Fruit fly (Drosophila melanogaster) whole organism, embryonic: Measurements from ENCODE around the gene CG15772.
A peak's percentile ranks its signal among the peaks of the same experiment; 100 is the strongest.

Source experiments
- Adf1 ChIP-seq: fragments of 200-800 bp; sonication (Bioruptor generic); IDR thresholded peaks from 2 replicates; pipeline ENCODE4 v1.3.6; 2022; ENCODE audit warnings: missing biosample characterization, missing genetic modification characterization
- CG10209 ChIP-seq: fragments of 200-800 bp; sonication (Bioruptor generic); optimal IDR thresholded peaks from 3 replicates; lab custom pipeline; 2017; ENCODE audit warnings: missing biosample characterization, mild to moderate bottlenecking, missing genetic modification characterization, missing genetic modification reagents
- CG10267 ChIP-seq: fragments of 200-800 bp; sonication (Bioruptor generic); optimal IDR thresholded peaks from 2 replicates; lab custom pipeline; 2018; ENCODE audit warnings: missing biosample characterization, mild to moderate bottlenecking, missing genetic modification characterization, moderate library complexity
- CG10543 ChIP-seq: fragments of 200-800 bp; sonication (Bioruptor generic); optimal IDR thresholded peaks from 3 replicates; lab custom pipeline; 2017; ENCODE audit warnings: missing biosample characterization, mild to moderate bottlenecking, missing genetic modification characterization, moderate library complexity
- CG11560 ChIP-seq: fragments of 200-800 bp; sonication (Bioruptor generic); IDR thresholded peaks from 3 replicates; pipeline ENCODE4 v1.3.6; 2022; ENCODE audit warnings: missing biosample characterization, missing genetic modification characterization
- CG12071 ChIP-seq: fragments of 200-800 bp; sonication (Bioruptor generic); optimal IDR thresholded peaks from 3 replicates; lab custom pipeline; 2018; ENCODE audit warnings: missing biosample characterization, mild to moderate bottlenecking, missing genetic modification characterization
- CG15269 ChIP-seq: fragments of 200-800 bp; sonication (Bioruptor generic); optimal IDR thresholded peaks from 2 replicates; lab custom pipeline; 2018; ENCODE audit warnings: missing biosample characterization, mild to moderate bottlenecking, missing genetic modification characterization, moderate library complexity
- CG18262 ChIP-seq: fragments of 200-800 bp; optimal IDR thresholded peaks from 3 replicates; lab custom pipeline; 2019; ENCODE audit warnings: missing biosample characterization, mild to moderate bottlenecking, missing genetic modification characterization, moderate library complexity
- CG18599 ChIP-seq: fragments of 200-800 bp; sonication (Bioruptor generic); optimal IDR thresholded peaks from 3 replicates; lab custom pipeline; 2017; ENCODE audit warnings: missing biosample characterization, missing genetic modification characterization, mild to moderate bottlenecking, moderate library complexity, missing genetic modification reagents
- CG2889 ChIP-seq: fragments of 200-800 bp; sonication (Bioruptor generic); IDR thresholded peaks from 3 replicates; pipeline ENCODE4 v1.3.6; 2022; ENCODE audit warnings: missing biosample characterization, missing genetic modification characterization
- CG31224 ChIP-seq: fragments of 200-800 bp; sonication (Bioruptor generic); IDR thresholded peaks from 2 replicates; pipeline ENCODE4 v1.3.6; 2022; ENCODE audit warnings: missing biosample characterization, missing genetic modification characterization
- CG31441 ChIP-seq: fragments of 200-800 bp; sonication (Bioruptor generic); IDR thresholded peaks from 2 replicates; pipeline ENCODE4 v1.3.6; 2022; ENCODE audit warnings: missing biosample characterization, missing genetic modification characterization
- CG3281 ChIP-seq: fragments of 200-800 bp; sonication (Bioruptor generic); optimal IDR thresholded peaks from 3 replicates; lab custom pipeline; 2017; ENCODE audit warnings: missing biosample characterization, mild to moderate bottlenecking, missing genetic modification characterization
- CG3847 ChIP-seq: fragments of 200-800 bp; sonication (Bioruptor generic); IDR thresholded peaks from 2 replicates; pipeline ENCODE4 v1.3.6; 2022; ENCODE audit warnings: missing biosample characterization, missing genetic modification characterization
- CG43689 ChIP-seq: fragments of 200-800 bp; sonication (Bioruptor generic); IDR thresholded peaks from 2 replicates; pipeline ENCODE4 v1.3.6; 2022; ENCODE audit warnings: missing biosample characterization, missing genetic modification characterization
- CG6689 ChIP-seq: fragments of 200-800 bp; sonication (Bioruptor generic); IDR thresholded peaks from 2 replicates; pipeline ENCODE4 v1.3.6; 2022; ENCODE audit warnings: missing biosample characterization, missing genetic modification characterization
- CG7271 ChIP-seq: fragments of 200-800 bp; sonication (Bioruptor generic); optimal IDR thresholded peaks from 2 replicates; lab custom pipeline; 2018; ENCODE audit warnings: missing biosample characterization, mild to moderate bottlenecking, missing genetic modification characterization, moderate library complexity
- CG8924 ChIP-seq: fragments of 200-800 bp; optimal IDR thresholded peaks from 3 replicates; lab custom pipeline; 2019; ENCODE audit warnings: missing biosample characterization, mild to moderate bottlenecking, missing genetic modification characterization, moderate library complexity
- CG9817 ChIP-seq: fragments of 200-800 bp; sonication (Bioruptor generic); optimal IDR thresholded peaks from 2 replicates; lab custom pipeline; 2018; ENCODE audit warnings: missing biosample characterization, mild to moderate bottlenecking, missing genetic modification characterization, moderate library complexity
- CG9932 ChIP-seq: fragments of 200-800 bp; sonication (Bioruptor generic); IDR thresholded peaks from 2 replicates; pipeline ENCODE4 v1.3.6; 2022; ENCODE audit warnings: missing biosample characterization, missing genetic modification characterization
- Dek ChIP-seq: fragments of 200-800 bp; sonication (Bioruptor generic); optimal IDR thresholded peaks from 3 replicates; lab custom pipeline; 2019; ENCODE audit warnings: missing biosample characterization, mild to moderate bottlenecking, missing genetic modification characterization, moderate library complexity
- Doc2 ChIP-seq: fragments of 200-800 bp; sonication (Bioruptor generic); IDR thresholded peaks from 2 replicates; pipeline ENCODE4 v1.3.6; 2022; ENCODE audit warnings: missing biosample characterization, missing genetic modification characterization
- Eip74EF ChIP-seq, 2 experiments: fragments of 200-800 bp in 1 of 2; fragments of >200 bp in 1 of 2; sonication (Bioruptor generic) in 1 of 2; optimal IDR thresholded peaks; 2 replicates each; lab custom pipeline; 2017 to 2019; ENCODE audit warnings: missing biosample characterization in 2 of 2, missing genetic modification characterization in 2 of 2, mild to moderate bottlenecking in 1 of 2, moderate library complexity in 1 of 2
- Ets97D ChIP-seq: fragments of 200-800 bp; sonication (Bioruptor generic); optimal IDR thresholded peaks from 3 replicates; lab custom pipeline; 2016; ENCODE audit warnings: missing biosample characterization, missing genetic modification characterization
- Med ChIP-seq: fragments of 200-800 bp; sonication (Bioruptor generic); peaks from one replicate; lab custom pipeline; 2016; ENCODE audit warnings: missing biosample characterization, missing genetic modification characterization, mild to moderate bottlenecking, inconsistent platforms, moderate library complexity
- Neu2 ChIP-seq: fragments of 200-800 bp; sonication (Bioruptor generic); optimal IDR thresholded peaks from 3 replicates; lab custom pipeline; 2016; ENCODE audit warnings: missing biosample characterization, missing genetic modification characterization, borderline replicate concordance
- Sry-β ChIP-seq: fragments of 200-800 bp; sonication (Bioruptor generic); optimal IDR thresholded peaks from 2 replicates; lab custom pipeline; 2018; ENCODE audit warnings: missing biosample characterization, mild to moderate bottlenecking, missing genetic modification characterization, moderate library complexity
- Taf1 ChIP-seq: fragments of 200-800 bp; sonication (Bioruptor generic); IDR thresholded peaks from 2 replicates; pipeline ENCODE4 v1.3.6; 2022; ENCODE audit warnings: missing biosample characterization, missing genetic modification characterization
- Xbp1 ChIP-seq: fragments of 200-800 bp; sonication (Bioruptor generic); optimal IDR thresholded peaks from 3 replicates; lab custom pipeline; 2016; ENCODE audit warnings: missing biosample characterization, mild to moderate bottlenecking, missing genetic modification characterization
- amos ChIP-seq: fragments of 200-800 bp; sonication (Bioruptor generic); IDR thresholded peaks from 2 replicates; pipeline ENCODE4 v1.3.6; 2022; ENCODE audit warnings: missing biosample characterization, missing genetic modification characterization; ENCODE audit not compliant: partially characterized antibody
- ase ChIP-seq: fragments of 200-800 bp; sonication (Bioruptor generic); IDR thresholded peaks from 3 replicates; pipeline ENCODE4 v1.3.6; 2022; ENCODE audit warnings: missing biosample characterization, missing genetic modification characterization
- btn ChIP-seq: fragments of 200-800 bp; sonication (Bioruptor generic); optimal IDR thresholded peaks from 2 replicates; lab custom pipeline; 2016; ENCODE audit warnings: missing biosample characterization, missing genetic modification characterization
- chm ChIP-seq: fragments of 200-800 bp; sonication (Bioruptor generic); IDR thresholded peaks from 2 replicates; pipeline ENCODE4 v1.3.6; 2022; ENCODE audit warnings: missing biosample characterization, missing genetic modification characterization
- dmrt11E ChIP-seq: fragments of 200-800 bp; sonication (Bioruptor generic); optimal IDR thresholded peaks from 3 replicates; lab custom pipeline; 2018; ENCODE audit warnings: missing biosample characterization, mild to moderate bottlenecking, missing genetic modification characterization, moderate library complexity
- fd3F ChIP-seq: fragments of 200-800 bp; sonication (Bioruptor generic); optimal IDR thresholded peaks from 2 replicates; lab custom pipeline; 2018; ENCODE audit warnings: missing biosample characterization, mild to moderate bottlenecking, missing genetic modification characterization, moderate library complexity
- fd96Cb ChIP-seq: fragments of 200-800 bp; sonication (Bioruptor generic); optimal IDR thresholded peaks from 2 replicates; lab custom pipeline; 2018; ENCODE audit warnings: missing biosample characterization, mild to moderate bottlenecking, missing genetic modification characterization, moderate library complexity
- ftz-f1 ChIP-seq: fragments of 200-800 bp; sonication (Bioruptor generic); optimal IDR thresholded peaks from 2 replicates; lab custom pipeline; 2016; ENCODE audit warnings: missing biosample characterization, missing genetic modification characterization
- hbn ChIP-seq: fragments of 200-800 bp; sonication (Bioruptor generic); IDR thresholded peaks from 2 replicates; pipeline ENCODE4 v1.3.6; 2022; ENCODE audit warnings: missing biosample characterization, missing genetic modification characterization; ENCODE audit not compliant: partially characterized antibody
- kni ChIP-seq: fragments of 200-800 bp; sonication (Bioruptor generic); optimal IDR thresholded peaks from 3 replicates; lab custom pipeline; 2017; ENCODE audit warnings: mild to moderate bottlenecking, missing biosample characterization, missing genetic modification reagents, missing genetic modification characterization
- nerfin-1 ChIP-seq: fragments of 200-800 bp; sonication (Bioruptor generic); optimal IDR thresholded peaks from 3 replicates; lab custom pipeline; 2019; ENCODE audit warnings: missing biosample characterization, mild to moderate bottlenecking, missing genetic modification characterization, moderate library complexity
- org-1 ChIP-seq: fragments of 200-800 bp; sonication (Bioruptor generic); optimal IDR thresholded peaks from 2 replicates; lab custom pipeline; 2017; ENCODE audit warnings: missing biosample characterization, missing genetic modification characterization
- sim ChIP-seq: fragments of 200-800 bp; sonication (Bioruptor generic); IDR thresholded peaks from 2 replicates; pipeline ENCODE4 v1.3.6; 2022; ENCODE audit warnings: missing biosample characterization, missing genetic modification characterization
- sima ChIP-seq: fragments of 200-800 bp; sonication (Bioruptor generic); optimal IDR thresholded peaks from 2 replicates; lab custom pipeline; 2016; ENCODE audit warnings: missing biosample characterization, missing genetic modification characterization
- sisA ChIP-seq: fragments of 200-800 bp; sonication (Bioruptor generic); IDR thresholded peaks from 2 replicates; pipeline ENCODE4 v1.3.6; 2022; ENCODE audit warnings: missing biosample characterization, missing genetic modification characterization
- tio ChIP-seq: fragments of 200-800 bp; sonication (Bioruptor generic); optimal IDR thresholded peaks from 2 replicates; lab custom pipeline; 2017; ENCODE audit warnings: missing biosample characterization, missing genetic modification characterization, inconsistent platforms
- toy ChIP-seq: fragments of 200-800 bp; sonication (Bioruptor generic); IDR thresholded peaks from 2 replicates; pipeline ENCODE4 v1.3.6; 2022; ENCODE audit warnings: missing biosample characterization, missing genetic modification characterization
- wor ChIP-seq: fragments of 200-800 bp; sonication (Bioruptor generic); IDR thresholded peaks from 2 replicates; pipeline ENCODE4 v1.3.6; 2022; ENCODE audit warnings: missing biosample characterization, missing genetic modification characterization
- zen ChIP-seq: fragments of 200-800 bp; sonication (Bioruptor generic); optimal IDR thresholded peaks from 3 replicates; lab custom pipeline; 2018; ENCODE audit warnings: missing biosample characterization, mild to moderate bottlenecking, missing genetic modification characterization, moderate library complexity
- zen2 ChIP-seq: fragments of 200-800 bp; sonication (Bioruptor generic); IDR thresholded peaks from 3 replicates; pipeline ENCODE4 v1.3.6; 2022; ENCODE audit warnings: missing biosample characterization, missing genetic modification characterization; ENCODE audit not compliant: partially characterized antibody

Gene CG15772

DNA sequence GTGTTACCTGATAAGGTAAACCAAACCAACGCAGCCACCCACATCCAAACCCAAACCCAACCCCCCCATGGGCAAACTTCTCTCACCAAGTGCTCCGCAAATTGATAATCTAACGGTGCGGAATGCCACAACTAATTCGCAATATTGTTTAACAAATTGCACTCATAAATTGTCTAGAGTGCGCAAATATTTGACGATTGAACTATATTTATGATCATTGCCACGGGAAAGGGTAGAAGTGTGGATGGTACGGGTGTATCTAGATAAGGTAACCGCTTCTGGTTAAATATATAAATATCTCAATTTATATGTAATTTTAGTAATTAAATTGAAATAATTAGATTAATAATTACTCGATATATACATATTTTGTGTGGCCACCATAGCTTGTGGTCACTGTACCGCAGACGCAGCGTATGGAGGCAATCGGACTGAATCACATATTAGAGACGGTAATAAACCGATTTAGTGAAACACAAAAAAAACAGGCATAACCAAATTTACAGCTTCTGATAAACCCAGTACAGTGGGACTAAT, 33.5 kb upstream of the CG15772 start (continued):
- peak; percentile 65 for TF ChIP-seq CG6689 (GFP tag; lab: Robert Waterston, UW)
- TF ChIP-seq btn = no peak
- TF ChIP-seq chm (GFP tag; lab: Robert Waterston, UW) = no peak; the same call in 1 of the 2 replicates
- peak; percentile 22 for TF ChIP-seq CG12071 (GFP tag; lab: Kevin White, UChicago)
- no peak for TF ChIP-seq dmrt11E (tag; lab: Kevin White, UChicago)
- TF ChIP-seq kni (GFP tag; lab: Kevin White, UChicago) = no peak
- peak; percentile 34 for TF ChIP-seq CG18262
- TF ChIP-seq CG10543 (GFP tag; lab: Kevin White, UChicago) = peak; percentile 72
- TF ChIP-seq CG2889 (GFP tag; lab: Robert Waterston, UW) = 0 out of 3 replicates have a peak, but pooled peaks have one; percentile 50
- TF ChIP-seq Eip74EF (GFP tag; optimal IDR thresholded peaks at IDR 0.05; lab: Kevin White, UChicago) = no peak
- TF ChIP-seq ftz-f1 (GFP tag; lab: Kevin White, UChicago) = no peak
- peak; percentile 16; the same call in 1 of the 3 replicates for TF ChIP-seq ase (GFP tag; lab: Robert Waterston, UW)
- 0 out of 2 replicates have a peak, but pooled peaks have one; percentile 10 for TF ChIP-seq toy (GFP tag; lab: Robert Waterston, UW)
- TF ChIP-seq Xbp1 = peak; percentile 43
- peak; percentile 68 for TF ChIP-seq Dek (tag; lab: Kevin White, UChicago)
- peak; percentile 77 for TF ChIP-seq CG3847 (GFP tag; lab: Robert Waterston, UW)
- no peak for TF ChIP-seq Doc2 (GFP tag; lab: Robert Waterston, UW)
- TF ChIP-seq Adf1 (GFP tag; lab: Robert Waterston, UW) = peak; percentile 50
- TF ChIP-seq CG31441 (GFP tag; lab: Robert Waterston, UW) = 0 out of 2 replicates have a peak, but pooled peaks have one; percentile 35
- TF ChIP-seq CG11560 (tag; lab: Robert Waterston, UW) = peak; percentile 39; the same call in 1 of the 3 replicates
- no peak for TF ChIP-seq Ets97D (GFP tag; lab: Kevin White, UChicago)
- TF ChIP-seq tio (GFP tag; lab: Kevin White, UChicago) = peak; percentile 28
- TF ChIP-seq CG10267 (tag; lab: Kevin White, UChicago) = peak; percentile 28
- peak; percentile 80 for TF ChIP-seq CG9932 (GFP tag; lab: Robert Waterston, UW)
- TF ChIP-seq org-1 = peak; percentile 2
- no peak for TF ChIP-seq CG7271
- TF ChIP-seq zen (tag; lab: Kevin White, UChicago) = no peak
- no peak for TF ChIP-seq sim (GFP tag; lab: Robert Waterston, UW)
- no peak for TF ChIP-seq CG43689
- TF ChIP-seq sima (GFP tag; lab: Kevin White, UChicago) = no peak
- peak; percentile 75 for TF ChIP-seq Taf1 (GFP tag; lab: Robert Waterston, UW)
- TF ChIP-seq amos (GFP tag; lab: Robert Waterston, UW) = no peak
- peak; percentile 68 for TF ChIP-seq Med (GFP tag; lab: Kevin White, UChicago)
- peak; percentile 81 for TF ChIP-seq fd3F (GFP tag; lab: Kevin White, UChicago)
- TF ChIP-seq CG18599 (GFP tag; lab: Kevin White, UChicago) = peak; percentile 83
- peak; percentile 64 for TF ChIP-seq CG31224 (GFP tag; lab: Robert Waterston, UW)
- no peak for TF ChIP-seq wor (GFP tag; lab: Robert Waterston, UW)
- TF ChIP-seq Neu2 (GFP tag; lab: Kevin White, UChicago) = no peak
- no peak for TF ChIP-seq nerfin-1 (tag; lab: Kevin White, UChicago)
- peak; percentile 65 for TF ChIP-seq CG10209 (GFP tag; lab: Kevin White, UChicago)
- peak; percentile 75 for TF ChIP-seq CG9817 (tag; lab: Kevin White, UChicago)
- peak; percentile 81 for TF ChIP-seq CG15269 (tag; lab: Kevin White, UChicago)
- TF ChIP-seq Sry-β (GFP tag; lab: Kevin White, UChicago) = no peak
- TF ChIP-seq hbn (GFP tag; lab: Robert Waterston, UW) = no peak
- no peak for TF ChIP-seq zen2 (GFP tag; lab: Robert Waterston, UW)
- TF ChIP-seq fd96Cb (tag; lab: Kevin White, UChicago) = peak; percentile 19
- TF ChIP-seq sisA (GFP tag; lab: Robert Waterston, UW) = peak; percentile 57
- TF ChIP-seq CG3281 (GFP tag; lab: Kevin White, UChicago) = peak; percentile 81
- TF ChIP-seq CG8924 (tag; lab: Kevin White, UChicago) = peak; percentile 69
